Worm (Caenorhabditis elegans) whole organism, L1 larva: ENCODE measurements around the gene hda-10.

Experiments used
- ceh-63 ChIP-seq: fragments of 200-800 bp; sonication (Bioruptor generic); optimal IDR thresholded peaks from 2 replicates; lab custom pipeline; 2018; ENCODE audit warnings: mild to moderate bottlenecking, missing genetic modification characterization, missing compliant biosample characterization
- lin-35 ChIP-seq, 2 experiments: fragments of 150-350 bp; optimal IDR thresholded peaks; 2 replicates each; lab custom pipeline; 2014; ENCODE audit warnings: missing biosample characterization in 2 of 2, missing genetic modification characterization in 2 of 2, missing genetic modification reagents in 2 of 2
- mdl-1 ChIP-seq, 2 experiments: fragments of 150-350 bp; optimal IDR thresholded peaks; 2 replicates each; lab custom pipeline; 2014 to 2017; ENCODE audit warnings: missing biosample characterization in 2 of 2, missing genetic modification characterization in 2 of 2, inconsistent platforms in 1 of 2
- nhr-47 ChIP-seq: sonication (generic microtip); optimal IDR thresholded peaks from 2 replicates; lab custom pipeline; 2016; ENCODE audit warnings: mild to moderate bottlenecking, missing genetic modification characterization, moderate library complexity, missing compliant biosample characterization
- nhr-77 ChIP-seq: fragments of 150-350 bp; optimal IDR thresholded peaks from 2 replicates; lab custom pipeline; 2014; ENCODE audit warnings: missing biosample characterization, missing genetic modification characterization
- sox-4 ChIP-seq: sonication (generic microtip); optimal IDR thresholded peaks from 2 replicates; lab custom pipeline; 2016; ENCODE audit warnings: missing genetic modification characterization, missing compliant biosample characterization
- tbx-2 ChIP-seq: sonication (generic microtip); optimal IDR thresholded peaks from 2 replicates; lab custom pipeline; 2016; ENCODE audit warnings: missing genetic modification characterization, missing compliant biosample characterization
- unc-62 ChIP-seq: fragments of 150-350 bp; optimal IDR thresholded peaks from 2 replicates; lab custom pipeline; 2014; ENCODE audit warnings: missing biosample characterization, missing genetic modification reagents, missing genetic modification characterization
- zip-4 ChIP-seq: fragments of 200-800 bp; sonication (Bioruptor generic); optimal IDR thresholded peaks from 2 replicates; lab custom pipeline; 2018; ENCODE audit warnings: mild to moderate bottlenecking, missing genetic modification characterization, moderate library complexity, missing compliant biosample characterization
- ztf-11 ChIP-seq, 2 experiments: sonication (generic microtip); optimal IDR thresholded peaks; 2 replicates each; lab custom pipeline; 2016 to 2017; ENCODE audit warnings: missing genetic modification characterization in 2 of 2, missing biosample characterization in 1 of 2, missing compliant biosample characterization in 1 of 2

- TF ChIP-seq ceh-63 (GFP tag; lab: Kevin White, UChicago) (peak; percentile 76), zip-4 (GFP tag; lab: Kevin White, UChicago) (no peak), mdl-1 (tag; optimal IDR thresholded peaks at IDR 0.05; lab: Kevin White, UChicago) (no peak), unc-62 (no peak), ztf-11 (tag; optimal IDR thresholded peaks at IDR 0.05; lab: Kevin White, UChicago) (no peak), lin-35 (GFP tag; optimal IDR thresholded peaks at IDR 0.05; lab: Kevin White, UChicago) (no peak), tbx-2 (tag; lab: Kevin White, UChicago) (no peak), nhr-47 (no peak), sox-4 (tag; lab: Kevin White, UChicago) (no peak), nhr-77 (no peak)
These were observed 51.0 kb downstream of the hda-10 start for ce11 chrII:13933534-13933933.
